Worm (Caenorhabditis elegans) whole organism, L4/young adult: ENCODE results near the gene lys-10.

ENCODE experiments used
- dao-5 ChIP-seq: sonication (generic microtip); optimal IDR thresholded peaks from 2 replicates; lab custom pipeline; 2016; ENCODE audit warnings: missing genotype, missing genetic modification characterization, moderate library complexity, missing compliant biosample characterization
- him-1 ChIP-seq: sonication (generic microtip); optimal IDR thresholded peaks from 2 replicates; lab custom pipeline; 2016; ENCODE audit warnings: missing genotype, missing genetic modification reagents, missing genetic modification characterization, missing compliant biosample characterization

ce11 chrIV:8333554-8333953 lies 928 bp downstream of the lys-10 start:
- no peak for TF ChIP-seq dao-5
- no peak for TF ChIP-seq him-1 (tag; lab: Kevin White, UChicago)
